Fruit fly (Drosophila melanogaster) whole organism, embryonic: ENCODE results near the gene CG16813.

Experiments
- Ada2b ChIP-seq: fragments of 200-800 bp; sonication (Bioruptor generic); IDR thresholded peaks from 2 replicates; pipeline ENCODE4 v1.3.6; 2022; ENCODE audit warnings: missing biosample characterization, missing genetic modification characterization
- Blimp-1 ChIP-seq: fragments of 200-800 bp; sonication (Bioruptor generic); optimal IDR thresholded peaks from 3 replicates; lab custom pipeline; 2018; ENCODE audit warnings: missing biosample characterization, missing genetic modification characterization, mild to moderate bottlenecking, moderate library complexity, missing genetic modification reagents
- CG10147 ChIP-seq: fragments of 200-800 bp; sonication (Bioruptor generic); optimal IDR thresholded peaks from 2 replicates; lab custom pipeline; 2019; ENCODE audit warnings: missing biosample characterization, mild to moderate bottlenecking, missing genetic modification characterization, moderate library complexity
- CG10321 ChIP-seq: fragments of 200-800 bp; sonication (Bioruptor generic); IDR thresholded peaks from 2 replicates; pipeline ENCODE4 v1.3.6; 2022; ENCODE audit warnings: missing biosample characterization, missing genetic modification characterization
- CG10431 ChIP-seq: fragments of 200-800 bp; sonication (Bioruptor generic); optimal IDR thresholded peaks from 3 replicates; lab custom pipeline; 2018; ENCODE audit warnings: missing biosample characterization, mild to moderate bottlenecking, missing genetic modification characterization
- CG10462 ChIP-seq: fragments of 200-800 bp; sonication (Bioruptor generic); optimal IDR thresholded peaks from 2 replicates; lab custom pipeline; 2016; ENCODE audit warnings: missing biosample characterization, missing genetic modification characterization
- CG10565 ChIP-seq: fragments of 200-800 bp; sonication (Bioruptor generic); optimal IDR thresholded peaks from 3 replicates; lab custom pipeline; 2016; ENCODE audit warnings: missing biosample characterization, mild to moderate bottlenecking, missing genetic modification characterization
- CG10979 ChIP-seq: fragments of 200-800 bp; sonication (Bioruptor generic); optimal IDR thresholded peaks from 2 replicates; lab custom pipeline; 2018; ENCODE audit warnings: missing biosample characterization, mild to moderate bottlenecking, missing genetic modification characterization, moderate library complexity
- CG12391 ChIP-seq: fragments of 200-800 bp; sonication (Bioruptor generic); optimal IDR thresholded peaks from 3 replicates; lab custom pipeline; 2018; ENCODE audit warnings: missing biosample characterization, mild to moderate bottlenecking, missing genetic modification characterization, moderate library complexity
- CG12942 ChIP-seq: fragments of 200-800 bp; sonication (Bioruptor generic); optimal IDR thresholded peaks from 3 replicates; lab custom pipeline; 2016; ENCODE audit warnings: missing biosample characterization, missing genetic modification characterization
- CG14050 ChIP-seq: fragments of 200-800 bp; sonication (Bioruptor generic); IDR thresholded peaks from 3 replicates; pipeline ENCODE4 v1.3.6; 2022; ENCODE audit warnings: missing biosample characterization, missing genetic modification characterization
- CG15601 ChIP-seq: fragments of 200-800 bp; sonication (Bioruptor generic); optimal IDR thresholded peaks from 3 replicates; lab custom pipeline; 2019; ENCODE audit warnings: missing biosample characterization, mild to moderate bottlenecking, missing genetic modification characterization, moderate library complexity
- CG1602 ChIP-seq: fragments of 200-800 bp; sonication (Bioruptor generic); optimal IDR thresholded peaks from 3 replicates; lab custom pipeline; 2016; ENCODE audit warnings: missing biosample characterization, missing genetic modification characterization
- CG18619 ChIP-seq: fragments of 200-800 bp; sonication (Bioruptor generic); optimal IDR thresholded peaks from 3 replicates; lab custom pipeline; 2017; ENCODE audit warnings: missing biosample characterization, mild to moderate bottlenecking, missing genetic modification characterization
- CG3726 ChIP-seq: fragments of 200-800 bp; sonication (Bioruptor generic); IDR thresholded peaks from 3 replicates; pipeline ENCODE4, ENCODE4 v1.3.6; 2022; ENCODE audit warnings: missing biosample characterization, missing genetic modification characterization
- CG43689 ChIP-seq: fragments of 200-800 bp; sonication (Bioruptor generic); IDR thresholded peaks from 2 replicates; pipeline ENCODE4 v1.3.6; 2022; ENCODE audit warnings: missing biosample characterization, missing genetic modification characterization
- CG8924 ChIP-seq: fragments of 200-800 bp; optimal IDR thresholded peaks from 3 replicates; lab custom pipeline; 2019; ENCODE audit warnings: missing biosample characterization, mild to moderate bottlenecking, missing genetic modification characterization, moderate library complexity
- Dll ChIP-seq: fragments of 200-800 bp; sonication (Bioruptor generic); IDR thresholded peaks from 4 replicates; pipeline ENCODE4 v1.3.6; 2022; ENCODE audit warnings: missing biosample characterization, missing genetic modification characterization; ENCODE audit not compliant: partially characterized antibody
- GATAe ChIP-seq: fragments of 200-800 bp; sonication (Bioruptor generic); conservative IDR thresholded peaks from 2 replicates; pipeline ENCODE4 v1.3.6; 2022; ENCODE audit warnings: missing biosample characterization, missing genetic modification characterization
- HmgD ChIP-seq: fragments of 200-800 bp; sonication (Bioruptor generic); optimal IDR thresholded peaks from 3 replicates; lab custom pipeline; 2016; ENCODE audit warnings: missing biosample characterization, missing genetic modification characterization
- MTF-1 ChIP-seq: fragments of 200-800 bp; sonication (Bioruptor generic); optimal IDR thresholded peaks from 2 replicates; lab custom pipeline; 2018; ENCODE audit warnings: missing biosample characterization, mild to moderate bottlenecking, missing genetic modification characterization, borderline replicate concordance
- Oli ChIP-seq: fragments of 200-800 bp; sonication (Bioruptor generic); optimal IDR thresholded peaks from 2 replicates; lab custom pipeline; 2018; ENCODE audit warnings: missing biosample characterization, mild to moderate bottlenecking, missing genetic modification characterization, moderate library complexity
- Optix ChIP-seq: fragments of 200-800 bp; sonication (Bioruptor generic); IDR thresholded peaks from 3 replicates; pipeline ENCODE4 v1.3.6; 2022; ENCODE audit warnings: missing biosample characterization, missing genetic modification characterization
- Rfx ChIP-seq: fragments of 200-800 bp; sonication (Bioruptor generic); IDR thresholded peaks from 2 replicates; pipeline ENCODE4 v1.3.6; 2022; ENCODE audit warnings: missing biosample characterization, missing genetic modification characterization
- Ssrp ChIP-seq: fragments of 200-800 bp; sonication (Bioruptor generic); optimal IDR thresholded peaks from 2 replicates; lab custom pipeline; 2018; ENCODE audit warnings: missing biosample characterization, mild to moderate bottlenecking, missing genetic modification characterization, moderate library complexity
- Stat92E ChIP-seq, 3 experiments: fragments of >200 bp in 2 of 3; fragments of 200-800 bp in 1 of 3; sonication (Bioruptor generic) in 1 of 3; optimal IDR thresholded peaks; 2 replicates each; lab custom pipeline; 2017 to 2019; ENCODE audit warnings: missing biosample characterization in 3 of 3, missing genetic modification characterization in 3 of 3, mild to moderate bottlenecking in 1 of 3, moderate library complexity in 1 of 3
- ab ChIP-seq: fragments of 200-800 bp; sonication (Bioruptor generic); optimal IDR thresholded peaks from 2 replicates; lab custom pipeline; 2016; ENCODE audit warnings: missing biosample characterization, missing genetic modification characterization
- ac ChIP-seq: fragments of 200-800 bp; sonication (Bioruptor generic); optimal IDR thresholded peaks from 3 replicates; lab custom pipeline; 2017; ENCODE audit warnings: missing biosample characterization, mild to moderate bottlenecking, missing genetic modification characterization
- ara ChIP-seq: fragments of 200-800 bp; sonication (Bioruptor generic); IDR thresholded peaks from 2 replicates; pipeline ENCODE4 v1.3.6; 2022; ENCODE audit warnings: missing biosample characterization, missing genetic modification characterization
- bcd ChIP-seq: fragments of 200-800 bp; sonication (Bioruptor generic); optimal IDR thresholded peaks from 2 replicates; lab custom pipeline; 2017; ENCODE audit warnings: missing biosample characterization, mild to moderate bottlenecking, missing genetic modification characterization
- bigmax ChIP-seq: fragments of 200-800 bp; sonication (Bioruptor generic); optimal IDR thresholded peaks from 2 replicates; lab custom pipeline; 2018; ENCODE audit warnings: missing biosample characterization, mild to moderate bottlenecking, missing genetic modification characterization
- cas ChIP-seq: fragments of 200-800 bp; sonication (Bioruptor generic); IDR thresholded peaks from 2 replicates; pipeline ENCODE4 v1.3.6; 2022; ENCODE audit warnings: missing biosample characterization, missing genetic modification characterization
- chinmo ChIP-seq: fragments of 200-800 bp; sonication (Bioruptor generic); IDR thresholded peaks from 4 replicates; pipeline ENCODE4 v1.3.6; 2022; ENCODE audit warnings: missing biosample characterization, missing genetic modification characterization; ENCODE audit not compliant: partially characterized antibody
- dysf ChIP-seq: fragments of 200-800 bp; sonication (Bioruptor generic); IDR thresholded peaks from 3 replicates; pipeline ENCODE4 v1.3.6; 2022; ENCODE audit warnings: missing biosample characterization, missing genetic modification characterization
- en ChIP-seq: fragments of 200-800 bp; sonication (Bioruptor generic); optimal IDR thresholded peaks from 2 replicates; lab custom pipeline; 2016; ENCODE audit warnings: missing biosample characterization, missing genetic modification characterization
- fd64A ChIP-seq: fragments of 200-800 bp; sonication (Bioruptor generic); optimal IDR thresholded peaks from 3 replicates; lab custom pipeline; 2018; ENCODE audit warnings: missing biosample characterization, mild to moderate bottlenecking, missing genetic modification characterization
- gro ChIP-seq: fragments of 200-800 bp; sonication (Bioruptor generic); optimal IDR thresholded peaks from 2 replicates; lab custom pipeline; 2016; ENCODE audit warnings: missing biosample characterization, missing genetic modification characterization
- gsb-n ChIP-seq: fragments of 200-800 bp; sonication (Bioruptor generic); optimal IDR thresholded peaks from 3 replicates; lab custom pipeline; 2018; ENCODE audit warnings: missing biosample characterization, mild to moderate bottlenecking, missing genetic modification characterization
- onecut ChIP-seq: fragments of 200-800 bp; sonication (Bioruptor generic); IDR thresholded peaks from 2 replicates; pipeline ENCODE4 v1.3.6; 2022; ENCODE audit warnings: missing biosample characterization, missing genetic modification characterization
- ranshi ChIP-seq: fragments of 200-800 bp; sonication (Bioruptor generic); IDR thresholded peaks from 2 replicates; pipeline ENCODE4 v1.3.6; 2022; ENCODE audit warnings: missing biosample characterization, missing genetic modification characterization
- sc ChIP-seq, 3 experiments: fragments of >200 bp in 2 of 3; fragments of 200-800 bp in 1 of 3; sonication (Bioruptor generic) in 1 of 3; optimal IDR thresholded peaks; 2 replicates in 2 of 3; 3 replicates in 1 of 3; lab custom pipeline; 2017; ENCODE audit warnings: mild to moderate bottlenecking in 1 of 3, missing biosample characterization in 1 of 3, missing genetic modification characterization in 1 of 3, missing genetic modification reagents in 1 of 3
- sd ChIP-seq: fragments of 200-800 bp; sonication (Bioruptor generic); optimal IDR thresholded peaks from 3 replicates; lab custom pipeline; 2018; ENCODE audit warnings: missing biosample characterization, mild to moderate bottlenecking, missing genetic modification characterization, moderate library complexity
- sens ChIP-seq: fragments of 200-800 bp; sonication (Bioruptor generic); peaks from one replicate; lab custom pipeline; 2016; ENCODE audit warnings: missing biosample characterization, missing genetic modification characterization
- sim ChIP-seq: fragments of 200-800 bp; sonication (Bioruptor generic); IDR thresholded peaks from 2 replicates; pipeline ENCODE4 v1.3.6; 2022; ENCODE audit warnings: missing biosample characterization, missing genetic modification characterization
- slou ChIP-seq: fragments of 200-800 bp; sonication (Bioruptor generic); optimal IDR thresholded peaks from 3 replicates; lab custom pipeline; 2016; ENCODE audit warnings: missing biosample characterization, missing genetic modification characterization
- sqz ChIP-seq: fragments of 200-800 bp; sonication (Bioruptor generic); optimal IDR thresholded peaks from 3 replicates; lab custom pipeline; 2018; ENCODE audit warnings: missing biosample characterization, mild to moderate bottlenecking, missing genetic modification characterization
- tup ChIP-seq: fragments of 200-800 bp; sonication (Bioruptor generic); optimal IDR thresholded peaks from 2 replicates; lab custom pipeline; 2016; ENCODE audit warnings: missing biosample characterization, mild to moderate bottlenecking, missing genetic modification characterization, moderate library complexity
- z ChIP-seq: fragments of 200-800 bp; sonication (Bioruptor generic); IDR thresholded peaks from 3 replicates; pipeline ENCODE4 v1.3.6; 2022; ENCODE audit warnings: missing biosample characterization, missing genetic modification characterization
- zen ChIP-seq: fragments of 200-800 bp; sonication (Bioruptor generic); optimal IDR thresholded peaks from 3 replicates; lab custom pipeline; 2018; ENCODE audit warnings: missing biosample characterization, mild to moderate bottlenecking, missing genetic modification characterization, moderate library complexity
- zen2 ChIP-seq: fragments of 200-800 bp; sonication (Bioruptor generic); IDR thresholded peaks from 3 replicates; pipeline ENCODE4 v1.3.6; 2022; ENCODE audit warnings: missing biosample characterization, missing genetic modification characterization; ENCODE audit not compliant: partially characterized antibody

CG16813 gene

dm6 chr2L:13191894-13192293 is 35.4 kb upstream of the CG16813 start, which contains the start of the genes CG16974 and Edem2 (continued):
- TF ChIP-seq ac = no peak
- no peak for TF ChIP-seq Stat92E (GFP tag; optimal IDR thresholded peaks at IDR 0.05; lab: Kevin White, UChicago)
- TF ChIP-seq CG10565 = no peak
- no peak for TF ChIP-seq CG10321 (GFP tag; lab: Robert Waterston, UW)
- no peak for TF ChIP-seq CG15601
- peak; percentile 70 for TF ChIP-seq bcd (GFP tag; lab: Kevin White, UChicago)
- no peak for TF ChIP-seq CG43689 (GFP tag; lab: Robert Waterston, UW)
- no peak for TF ChIP-seq CG10431 (GFP tag; lab: Kevin White, UChicago)
- peak; percentile 70 for TF ChIP-seq slou (GFP tag; lab: Kevin White, UChicago)
- no peak for TF ChIP-seq sens
- peak; percentile 30 for TF ChIP-seq CG10462 (GFP tag; lab: Kevin White, UChicago)
- no peak for TF ChIP-seq Oli (tag; lab: Kevin White, UChicago)
- TF ChIP-seq sc (optimal IDR thresholded peaks at IDR 0.05; lab: Kevin White, UChicago) = no peak
- TF ChIP-seq sc (GFP tag; optimal IDR thresholded peaks at IDR 0.05; lab: Kevin White, UChicago) = no peak
- TF ChIP-seq zen2 = no peak
- no peak for TF ChIP-seq gsb-n (tag; lab: Kevin White, UChicago)
- TF ChIP-seq CG1602 (GFP tag; lab: Kevin White, UChicago) = peak; percentile 76
- peak; percentile 66; the same call in 1 of the 3 replicates for TF ChIP-seq dysf (GFP tag; lab: Robert Waterston, UW)
- TF ChIP-seq ranshi = peak; percentile 73; the same call in 1 of the 2 replicates
- TF ChIP-seq bigmax (GFP tag; lab: Kevin White, UChicago) = no peak
- TF ChIP-seq Ada2b (GFP tag; lab: Robert Waterston, UW) = peak; percentile 64
- no peak for TF ChIP-seq Dll (GFP tag; lab: Robert Waterston, UW)
- TF ChIP-seq CG12942 = peak; percentile 74
- peak; percentile 91 for TF ChIP-seq CG12391
- no peak for TF ChIP-seq cas (GFP tag; lab: Robert Waterston, UW)
- peak; percentile 87 for TF ChIP-seq GATAe (GFP tag; lab: Robert Waterston, UW)
- no peak for TF ChIP-seq CG18619 (GFP tag; lab: Kevin White, UChicago)
- no peak for TF ChIP-seq onecut (GFP tag; lab: Robert Waterston, UW)
- TF ChIP-seq z (GFP tag; lab: Robert Waterston, UW) = no peak
- TF ChIP-seq ara (GFP tag; lab: Robert Waterston, UW) = no peak
- no peak for TF ChIP-seq gro (GFP tag; lab: Kevin White, UChicago)
- peak; percentile 60 for TF ChIP-seq CG10979
- no peak for TF ChIP-seq fd64A (GFP tag; lab: Kevin White, UChicago)
- peak; percentile 81 for TF ChIP-seq Rfx (GFP tag; lab: Robert Waterston, UW)
- peak; percentile 60 for TF ChIP-seq Ssrp (tag; lab: Kevin White, UChicago)
- TF ChIP-seq en (GFP tag; lab: Kevin White, UChicago) = no peak
- TF ChIP-seq HmgD (GFP tag; lab: Kevin White, UChicago) = no peak
- TF ChIP-seq CG8924 (tag; lab: Kevin White, UChicago) = peak; percentile 69
- TF ChIP-seq tup (GFP tag; lab: Kevin White, UChicago) = peak; percentile 66
- no peak for TF ChIP-seq CG10147 (GFP tag; lab: Kevin White, UChicago)
- TF ChIP-seq Blimp-1 = no peak
- peak; percentile 85 for TF ChIP-seq zen (tag; lab: Kevin White, UChicago)
- no peak for TF ChIP-seq sqz (GFP tag; lab: Kevin White, UChicago)
- no peak for TF ChIP-seq sd (tag; lab: Kevin White, UChicago)
- TF ChIP-seq MTF-1 (GFP tag; lab: Kevin White, UChicago) = no peak
- no peak for TF ChIP-seq sim (GFP tag; lab: Robert Waterston, UW)
- no peak for TF ChIP-seq CG3726
- TF ChIP-seq CG14050 (GFP tag; lab: Robert Waterston, UW) = peak; percentile 44; the same call in 2 of the 3 replicates
- no peak for TF ChIP-seq chinmo (GFP tag; lab: Robert Waterston, UW)
- TF ChIP-seq ab = no peak
- TF ChIP-seq Optix (GFP tag; lab: Robert Waterston, UW) = peak; percentile 61; the same call in 1 of the 3 replicates
